Worm (Caenorhabditis elegans): ENCODE measurements around the gene egl-4.

The egl-4 gene

DNA sequence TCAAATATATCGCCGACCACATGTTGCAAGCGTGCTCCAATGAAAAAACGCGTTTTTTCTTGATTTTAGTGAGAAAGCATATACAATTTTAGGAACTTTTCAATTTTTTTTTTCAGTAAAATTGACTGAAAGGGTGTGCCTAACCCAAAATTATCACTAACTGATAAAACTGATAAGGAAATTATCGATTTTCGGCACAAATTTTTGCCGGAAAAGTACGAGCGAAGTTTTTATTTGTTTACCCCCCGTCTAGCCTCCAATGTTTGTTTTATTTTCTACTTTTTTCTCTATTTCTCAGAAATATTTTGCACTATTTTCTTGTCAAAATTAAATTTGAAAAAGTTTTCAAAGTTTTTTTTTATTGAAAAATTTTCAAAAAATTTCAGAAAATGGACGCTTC lies 13.6 kb upstream of the egl-4 start, which contains the start of gene ccm-2:
Gene ccm-2 (plus strand): TSS at position 387 of the 400 bp plus-strand sequence.
- TF ChIP-seq dao-5 (tag; optimal IDR thresholded peaks at IDR 0.05) (no peak), W03F9.2 (tag; optimal IDR thresholded peaks at IDR 0.05) (no peak), him-1 (tag; optimal IDR thresholded peaks at IDR 0.05) (no peak)

DNA sequence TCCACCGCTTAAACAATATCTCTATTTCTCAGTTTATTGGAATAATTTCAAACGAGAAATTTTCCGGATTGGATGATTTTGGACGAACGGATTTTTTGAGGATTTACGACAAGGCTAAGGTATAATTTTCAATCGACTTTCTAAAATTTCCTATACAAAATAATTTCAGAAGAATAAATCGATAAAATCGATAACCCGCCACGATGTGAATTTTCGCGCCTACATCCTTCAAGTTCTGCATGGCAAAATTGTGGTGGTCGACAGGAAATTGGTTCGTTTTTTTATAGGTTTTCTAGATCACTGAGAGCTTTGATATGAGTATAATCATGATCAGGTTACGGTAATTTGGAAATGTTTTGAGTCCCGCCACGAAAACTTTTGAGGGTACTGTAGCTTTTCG lies 12.9 kb upstream of the egl-4 start:
- no peak for TF ChIP-seq dao-5 (tag; optimal IDR thresholded peaks at IDR 0.05)
- no peak for TF ChIP-seq him-1 (tag; optimal IDR thresholded peaks at IDR 0.05)

DNA sequence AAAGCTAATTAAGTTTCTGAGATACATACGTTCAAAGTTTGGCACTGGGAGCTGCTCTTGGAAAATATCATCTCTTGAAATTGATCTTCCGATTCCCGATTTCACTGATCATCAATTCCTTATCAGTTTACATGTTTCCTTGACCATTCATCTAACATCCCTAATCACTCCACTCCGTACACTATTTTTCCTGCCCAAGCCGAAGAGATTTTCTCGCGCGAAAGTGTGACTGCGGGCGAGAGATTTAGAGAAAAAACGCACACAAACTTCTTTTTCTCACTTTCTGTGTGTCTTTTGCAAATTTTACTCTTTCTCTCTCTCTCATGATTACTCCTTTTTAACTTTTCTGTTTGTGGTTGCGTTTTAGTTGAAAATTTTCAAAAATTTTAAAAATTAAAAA lies 10.7 kb upstream of the egl-4 start:
- no peak for TF ChIP-seq dao-5 (tag; optimal IDR thresholded peaks at IDR 0.05)
- no peak for TF ChIP-seq him-1 (tag; optimal IDR thresholded peaks at IDR 0.05)
- TF ChIP-seq W03F9.2 (tag; optimal IDR thresholded peaks at IDR 0.05) = no peak

DNA sequence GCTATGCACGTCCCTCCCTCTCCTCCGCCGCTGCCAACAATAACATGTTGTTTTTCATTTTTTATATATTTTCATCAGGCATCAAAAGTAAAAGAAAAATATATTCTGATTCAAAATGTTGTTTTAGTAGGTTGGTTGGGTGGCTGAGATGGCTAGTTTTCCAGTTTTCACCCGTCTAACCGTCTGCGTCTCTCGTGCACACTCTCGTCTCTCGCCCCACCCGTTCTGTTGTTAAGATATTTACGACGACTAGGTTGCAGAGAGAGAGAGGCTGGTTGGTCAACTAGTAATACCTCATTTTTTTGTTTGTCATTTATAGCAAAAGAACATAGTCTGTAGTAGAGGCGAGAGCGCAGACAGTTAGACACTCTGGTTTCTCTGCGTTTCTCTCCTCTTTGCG lies 9.3 kb upstream of the egl-4 start:
- TF ChIP-seq him-1 (tag; optimal IDR thresholded peaks at IDR 0.05) (no peak), W03F9.2 (tag; optimal IDR thresholded peaks at IDR 0.05) (no peak), dao-5 (tag; optimal IDR thresholded peaks at IDR 0.05) (no peak)

DNA sequence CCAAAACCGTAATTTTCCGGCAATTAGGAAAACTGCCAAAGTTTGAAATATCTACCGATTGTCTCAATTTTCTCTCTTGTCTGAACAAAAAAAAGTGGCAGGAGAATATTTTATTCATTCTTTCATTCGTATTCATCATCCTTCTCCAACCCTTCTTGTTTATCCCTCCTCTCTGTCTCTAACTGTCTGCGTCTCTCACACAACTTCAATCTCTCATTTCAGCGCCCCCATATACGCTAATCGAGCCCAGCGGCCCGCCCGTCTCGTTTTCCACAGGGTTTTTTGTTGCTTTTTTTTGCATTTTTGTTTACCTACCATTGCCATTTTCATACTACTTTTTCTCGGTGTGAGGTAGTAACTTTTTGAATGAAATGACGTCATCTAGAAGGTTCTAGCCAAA lies 5.6 kb upstream of the egl-4 start:
- no peak for TF ChIP-seq W03F9.2 (tag; optimal IDR thresholded peaks at IDR 0.05)
- no peak for TF ChIP-seq him-1 (tag; optimal IDR thresholded peaks at IDR 0.05)
- no peak for TF ChIP-seq dao-5 (tag; optimal IDR thresholded peaks at IDR 0.05)

DNA sequence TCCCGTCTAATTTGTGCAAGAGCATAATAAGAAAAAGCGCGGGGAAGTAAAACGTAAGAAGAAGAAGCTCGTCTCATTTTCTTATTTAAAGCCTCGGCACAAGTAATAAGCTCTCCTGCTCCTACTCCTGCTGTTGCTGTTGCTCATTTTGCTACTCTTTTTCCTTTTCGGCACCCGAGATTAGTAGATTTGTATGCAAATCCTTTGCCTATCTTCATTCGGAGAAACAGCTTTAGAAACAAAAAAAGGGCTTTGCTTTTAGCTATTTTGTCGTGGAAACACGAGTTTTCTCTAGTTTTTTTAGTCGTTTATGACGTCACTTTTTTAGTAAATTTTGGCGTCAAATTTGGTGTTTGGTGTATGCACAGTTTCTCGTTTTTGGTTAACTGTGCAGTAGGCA lies 4.3 kb upstream of the egl-4 start:
- TF ChIP-seq dao-5 (tag; optimal IDR thresholded peaks at IDR 0.05) = no peak
- TF ChIP-seq him-1 (tag; optimal IDR thresholded peaks at IDR 0.05) = no peak
- no peak for TF ChIP-seq W03F9.2 (tag; optimal IDR thresholded peaks at IDR 0.05)

DNA sequence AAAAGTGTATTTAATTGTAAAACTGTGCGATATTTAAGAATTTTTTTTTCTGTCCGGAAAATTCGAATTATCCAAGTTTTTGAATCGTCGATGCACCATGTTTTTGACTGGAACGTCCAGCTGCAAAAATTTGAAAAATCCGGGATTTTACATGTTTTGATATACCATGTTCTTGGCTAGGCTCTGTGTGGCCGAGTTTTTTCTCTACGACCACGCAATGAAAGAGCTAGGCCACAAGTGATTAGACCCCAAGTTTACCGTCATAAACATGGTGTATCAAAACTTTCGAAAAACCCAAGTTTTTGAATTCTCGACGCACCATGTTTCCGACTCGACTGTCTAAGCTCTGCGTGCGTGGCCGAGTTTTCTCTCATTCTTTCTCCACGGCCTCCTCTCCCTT lies 3.2 kb upstream of the egl-4 start:
- TF ChIP-seq dao-5 (tag; optimal IDR thresholded peaks at IDR 0.05) (no peak), W03F9.2 (tag; optimal IDR thresholded peaks at IDR 0.05) (no peak), him-1 (tag; optimal IDR thresholded peaks at IDR 0.05) (no peak)

DNA sequence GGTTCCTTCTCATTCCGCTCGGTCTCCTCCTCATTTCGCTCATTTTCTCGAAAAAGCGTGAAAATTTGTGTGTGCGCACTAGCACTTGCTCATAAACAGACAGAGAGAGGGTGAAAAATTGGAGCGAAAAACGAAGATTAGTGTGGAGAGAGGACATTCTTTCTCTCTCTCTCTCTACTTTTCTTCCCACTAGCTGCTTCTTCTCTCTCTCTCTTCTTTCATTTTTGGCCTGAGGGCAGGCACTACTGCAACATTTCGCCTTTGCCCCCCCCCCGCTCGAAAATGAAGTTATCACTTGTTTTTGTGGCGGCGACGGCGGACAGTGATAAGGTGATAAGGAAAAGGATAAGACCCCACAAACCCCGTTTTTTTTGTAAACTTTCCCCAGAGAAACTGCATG lies 2.8 kb upstream of the egl-4 start:
- TF ChIP-seq dao-5 (tag; optimal IDR thresholded peaks at IDR 0.05) (no peak), W03F9.2 (tag; optimal IDR thresholded peaks at IDR 0.05) (no peak), him-1 (tag; optimal IDR thresholded peaks at IDR 0.05) (peak; percentile 48)

DNA sequence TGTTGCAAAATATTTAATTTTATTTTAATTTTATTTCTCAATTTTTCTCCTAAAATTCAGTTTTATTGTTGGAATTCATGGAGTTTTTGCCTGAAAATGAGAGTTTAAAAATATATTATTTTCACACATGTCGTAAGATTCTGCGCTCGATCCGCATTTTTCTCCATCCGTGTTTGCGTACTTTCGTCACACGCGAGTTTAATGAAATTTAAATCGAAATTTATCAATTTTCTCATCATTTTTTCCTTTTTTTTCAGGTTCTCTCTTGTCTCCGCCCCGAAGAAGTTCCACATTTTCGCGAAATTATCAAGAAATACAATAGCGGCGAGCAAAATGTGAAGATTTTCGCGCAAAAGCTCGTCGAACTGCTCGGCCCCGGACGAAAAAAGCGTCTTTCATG lies 1.4 kb upstream of the egl-4 start:
- no peak for TF ChIP-seq dao-5 (tag; optimal IDR thresholded peaks at IDR 0.05)
- no peak for TF ChIP-seq him-1 (tag; optimal IDR thresholded peaks at IDR 0.05)
- no peak for TF ChIP-seq W03F9.2 (tag; optimal IDR thresholded peaks at IDR 0.05)

DNA sequence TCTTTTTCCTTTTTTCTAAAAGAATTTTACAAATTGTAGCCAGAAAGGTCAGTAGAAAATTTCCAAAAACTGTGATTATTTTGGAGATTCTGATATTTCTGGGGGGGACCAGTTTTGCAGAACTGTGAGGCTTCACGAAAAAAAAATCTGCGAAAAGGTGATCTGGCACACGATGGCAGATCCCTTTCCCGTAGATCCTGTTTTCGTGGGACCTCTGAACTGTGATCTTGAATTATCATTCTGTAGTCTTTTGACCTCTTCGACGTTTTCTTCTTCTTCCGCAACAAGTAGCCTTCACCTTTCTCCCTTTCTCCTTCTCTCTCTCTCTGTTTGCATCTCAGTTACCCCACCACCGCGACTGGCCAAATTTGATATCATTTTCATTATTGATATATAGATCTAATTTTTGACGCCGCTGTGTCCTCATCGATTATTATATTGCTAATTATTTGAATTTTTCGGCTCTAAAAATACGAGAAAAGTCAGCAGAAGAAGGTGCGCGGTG lies 6.1 kb downstream of the egl-4 start:
- TF ChIP-seq dao-5 (tag; optimal IDR thresholded peaks at IDR 0.05) (no peak), W03F9.2 (tag; optimal IDR thresholded peaks at IDR 0.05) (no peak), him-1 (tag; optimal IDR thresholded peaks at IDR 0.05) (no peak)

DNA sequence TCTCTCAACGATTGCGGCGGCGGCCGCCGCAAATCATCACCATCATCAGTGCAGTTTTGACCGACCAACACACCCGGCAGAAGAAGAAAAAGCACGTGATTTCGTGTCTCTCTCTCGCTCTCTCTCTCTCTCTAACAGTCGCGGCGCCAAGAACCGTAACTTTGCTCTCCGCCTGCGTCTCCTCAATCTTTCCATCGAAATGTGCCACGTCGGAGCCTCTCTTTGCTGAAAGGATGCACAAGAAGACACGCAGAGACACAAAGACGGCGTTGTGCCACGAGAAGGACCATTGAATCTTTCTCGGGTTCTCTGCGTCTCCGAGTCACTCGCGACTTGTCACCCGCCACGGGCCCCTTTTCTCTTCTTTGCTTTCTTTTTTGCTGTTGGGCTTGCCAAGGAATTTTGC lies 10.0 kb downstream of the egl-4 start:
- TF ChIP-seq W03F9.2 (tag; optimal IDR thresholded peaks at IDR 0.05) (no peak), dao-5 (tag; optimal IDR thresholded peaks at IDR 0.05) (no peak), him-1 (tag; optimal IDR thresholded peaks at IDR 0.05) (peak; percentile 56)

DNA sequence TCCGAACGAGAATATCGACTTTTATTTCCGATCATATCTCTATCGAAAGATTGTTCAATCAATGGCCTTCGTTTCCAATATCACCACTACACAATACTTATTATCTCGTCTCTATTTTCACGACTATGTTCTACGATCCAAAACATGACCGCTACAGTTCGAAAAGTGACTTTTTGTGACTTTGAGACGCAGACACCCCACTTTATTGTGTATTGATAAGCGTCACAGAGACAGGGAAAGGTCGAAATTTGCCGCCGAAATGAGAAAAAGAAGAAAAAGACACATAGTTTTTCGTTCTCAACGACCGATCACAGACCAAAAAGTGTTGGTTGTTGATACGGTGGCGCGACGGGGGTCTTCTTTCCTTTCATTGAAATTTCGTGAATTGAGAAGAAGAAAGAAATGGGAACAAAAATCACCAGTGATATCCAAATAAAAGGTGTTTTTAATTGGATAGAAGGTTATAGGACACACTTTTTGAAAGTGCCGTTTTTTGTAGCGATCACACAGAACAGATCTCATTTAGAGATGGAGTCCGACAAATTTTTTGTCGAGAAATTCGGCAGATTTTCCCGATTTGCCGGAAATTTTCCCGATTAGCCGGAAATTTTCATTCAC lies 11.6 kb downstream of the egl-4 start:
- no peak for TF ChIP-seq him-1 (tag; optimal IDR thresholded peaks at IDR 0.05)
- no peak for TF ChIP-seq dao-5 (tag; optimal IDR thresholded peaks at IDR 0.05)
- TF ChIP-seq W03F9.2 (tag; optimal IDR thresholded peaks at IDR 0.05) = no peak

DNA sequence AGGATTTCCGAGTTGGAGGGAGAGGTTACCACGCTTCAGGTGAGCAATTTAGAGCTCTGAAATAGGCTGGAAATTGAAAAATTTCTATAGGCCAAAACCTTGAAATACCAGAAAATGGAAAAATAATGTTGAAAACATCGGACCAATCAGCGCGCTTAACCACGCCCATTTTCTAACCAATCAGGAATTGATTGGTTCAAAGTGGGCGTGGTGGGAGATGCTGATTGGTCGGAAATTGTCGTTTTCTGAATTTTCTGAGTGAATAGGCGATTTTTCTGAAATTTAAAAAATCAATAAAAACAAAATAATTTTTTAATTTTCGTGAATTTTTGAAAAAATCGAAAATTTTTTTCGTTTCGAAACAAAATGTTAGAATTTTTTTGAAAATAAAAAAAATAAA lies 13.1 kb downstream of the egl-4 start:
- TF ChIP-seq dao-5 (tag; optimal IDR thresholded peaks at IDR 0.05) (no peak), him-1 (tag; optimal IDR thresholded peaks at IDR 0.05) (no peak), W03F9.2 (tag; optimal IDR thresholded peaks at IDR 0.05) (no peak)

DNA sequence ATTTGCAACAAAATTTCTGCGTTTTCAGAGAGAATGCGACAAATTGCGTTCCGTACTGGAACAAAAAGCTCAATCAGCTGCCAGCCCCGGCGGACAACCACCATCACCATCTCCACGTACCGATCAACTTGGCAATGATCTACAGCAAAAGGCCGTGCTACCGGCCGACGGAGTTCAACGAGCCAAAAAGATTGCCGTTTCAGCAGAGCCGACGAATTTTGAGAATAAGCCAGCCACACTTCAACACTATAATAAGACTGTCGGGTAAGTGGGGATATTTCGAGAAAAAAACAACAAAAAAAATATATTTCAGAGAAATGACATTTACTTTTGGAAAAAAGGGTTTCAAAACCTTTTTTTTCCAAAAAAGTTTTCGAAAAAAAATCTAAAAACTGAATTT lies 14.8 kb downstream of the egl-4 start:
- TF ChIP-seq him-1 (tag; optimal IDR thresholded peaks at IDR 0.05) (no peak), W03F9.2 (tag; optimal IDR thresholded peaks at IDR 0.05) (no peak), dao-5 (tag; optimal IDR thresholded peaks at IDR 0.05) (no peak)

DNA sequence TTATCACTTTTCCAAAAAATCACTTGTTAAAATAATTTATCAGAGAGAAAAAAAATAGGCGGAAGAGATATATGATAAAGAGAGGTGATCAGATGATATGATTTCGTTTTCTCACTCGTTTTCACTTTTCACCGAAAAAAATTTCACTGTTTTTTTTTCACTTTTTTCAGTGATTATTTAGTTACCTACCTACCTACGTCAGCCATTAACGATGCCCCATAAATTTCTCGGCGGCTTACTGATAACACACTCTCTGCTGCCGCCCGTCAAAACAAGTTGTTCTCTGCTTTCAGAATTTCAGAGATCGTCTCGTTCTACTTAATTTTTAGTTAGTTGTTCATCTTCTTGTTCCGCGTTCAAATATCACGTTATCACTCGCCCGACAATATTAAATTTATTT lies 19.0 kb downstream of the egl-4 start:
- TF ChIP-seq him-1 (tag; optimal IDR thresholded peaks at IDR 0.05) = no peak
- no peak for TF ChIP-seq dao-5 (tag; optimal IDR thresholded peaks at IDR 0.05)
- no peak for TF ChIP-seq W03F9.2 (tag; optimal IDR thresholded peaks at IDR 0.05)

Data from whole organism, L4/young adult.